Worm (Caenorhabditis elegans): ENCODE measurements around the gene cnc-7.

DNA sequence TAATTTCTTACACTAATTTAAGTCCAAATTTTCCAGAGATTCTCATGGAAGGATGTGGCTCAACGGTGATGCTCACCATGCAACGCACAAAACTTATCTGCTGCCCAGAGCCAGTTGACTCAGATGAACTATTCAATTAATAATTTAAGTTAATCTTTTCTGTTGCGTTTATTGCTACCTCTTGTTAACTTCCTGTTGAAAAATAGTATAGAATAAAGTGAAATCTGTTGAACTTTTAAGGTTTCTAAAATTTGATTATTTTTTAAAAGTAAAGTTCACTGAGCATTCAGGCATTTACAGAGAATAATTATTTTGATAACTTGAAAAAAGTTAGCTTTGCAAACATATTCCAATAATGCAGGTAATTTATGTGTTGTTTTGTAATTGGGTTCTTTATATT, 17.8 kb upstream of the cnc-7 start:
- TF ChIP-seq pha-4 (tag; optimal IDR thresholded peaks at IDR 0.05) (no peak), ceh-40 (GFP tag; IDR thresholded peaks at IDR 0.05) (no peak), nhr-120 (GFP tag; IDR thresholded peaks at IDR 0.05) (no peak), fkh-3 (tag; optimal IDR thresholded peaks at IDR 0.05) (no peak), nfya-1 (tag; optimal IDR thresholded peaks at IDR 0.05; ENCODE audit: borderline replicate concordance, insufficient read depth) (no peak), F33H1.4 (GFP tag; IDR thresholded peaks at IDR 0.05) (no peak), attf-3 (GFP tag; conservative IDR thresholded peaks at IDR 0.05) (no peak), F57A8.1 (GFP tag; optimal IDR thresholded peaks at IDR 0.05) (no peak), unc-62 (GFP tag; optimal IDR thresholded peaks at IDR 0.05) (no peak), T26A5.8 (tag; optimal IDR thresholded peaks at IDR 0.05) (no peak), nhr-90 (tag; optimal IDR thresholded peaks at IDR 0.05) (no peak), lin-26 (GFP tag; IDR thresholded peaks at IDR 0.05) (no peak), lin-35 (GFP tag; optimal IDR thresholded peaks at IDR 0.05) (no peak), attf-5 (GFP tag; optimal IDR thresholded peaks at IDR 0.05) (no peak)
